Fruit fly (Drosophila melanogaster) whole organism, prepupa: ENCODE measurements around the gene CG33120.

Experiments
- CG6163 ChIP-seq: fragments of 200-800 bp; sonication (Bioruptor generic); IDR thresholded peaks from 3 replicates; pipeline ENCODE4 v1.3.6; 2022; ENCODE audit warnings: missing biosample characterization, missing genetic modification characterization
- Eip75B ChIP-seq: fragments of 200-800 bp; sonication (Bioruptor generic); optimal IDR thresholded peaks from 3 replicates; lab custom pipeline; 2016; ENCODE audit warnings: missing biosample characterization, missing genetic modification characterization
- acj6 ChIP-seq: fragments of 200-800 bp; sonication (Bioruptor generic); optimal IDR thresholded peaks from 3 replicates; lab custom pipeline; 2016; ENCODE audit warnings: missing biosample characterization, missing genetic modification characterization

- TF ChIP-seq CG6163 (GFP tag; lab: Robert Waterston, UW) = no peak
- no peak for TF ChIP-seq Eip75B (GFP tag; lab: Kevin White, UChicago)
- TF ChIP-seq acj6 = no peak
Measured at dm6 chr2L:18819044-18819443, 25.3 kb downstream of the CG33120 start, which contains the start of gene Ugt36F1.
